Worm (Caenorhabditis elegans): ENCODE results near the gene gtr-1.

DNA sequence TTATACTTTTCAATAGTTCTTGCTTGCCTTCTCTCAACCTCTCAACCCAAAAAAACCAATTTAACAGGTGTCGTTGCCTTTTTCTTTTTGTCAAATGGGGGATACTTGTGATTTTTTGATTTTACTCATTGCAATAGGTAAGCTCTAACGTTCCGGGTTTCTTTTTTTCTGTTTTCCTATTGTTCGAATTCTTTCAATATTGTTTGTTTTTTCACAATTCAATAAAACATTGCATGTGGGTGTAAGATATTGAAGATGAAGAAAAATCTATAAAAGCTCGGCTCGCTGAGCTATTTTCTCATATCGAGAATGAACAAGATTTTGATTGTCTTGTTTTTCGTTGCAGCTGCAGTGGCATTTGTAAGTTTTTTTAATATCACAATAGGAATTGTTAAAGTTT, 32.0 kb upstream of the gtr-1 start, which contains the start of gene T04G9.7:
- TF ChIP-seq snpc-4 (tag; optimal IDR thresholded peaks at IDR 0.05): no peak
- TF ChIP-seq nhr-28 (tag; optimal IDR thresholded peaks at IDR 0.05): no peak
- no peak for TF ChIP-seq lin-13 (tag; optimal IDR thresholded peaks at IDR 0.05)

Data from whole organism, mixed stage, embryonic.